Worm (Caenorhabditis elegans) whole organism, L4 larva: Measurements from ENCODE around the gene M02D8.3.

Source experiments
- R02D3.7 ChIP-seq: fragments of 150-350 bp; sonication (generic microtip); optimal IDR thresholded peaks from 3 replicates; lab custom pipeline; 2014; ENCODE audit warnings: missing biosample characterization, missing genetic modification characterization
- attf-4 ChIP-seq: sonication (generic microtip); optimal IDR thresholded peaks from 3 replicates; lab custom pipeline; 2017; ENCODE audit warnings: missing biosample characterization, missing genetic modification characterization
- fkh-10 ChIP-seq: fragments of 150-350 bp; optimal IDR thresholded peaks from 2 replicates; lab custom pipeline; 2014; ENCODE audit warnings: missing biosample characterization, missing genetic modification reagents, missing genetic modification characterization
- lin-15B ChIP-seq: fragments of 150-350 bp; sonication (generic microtip); optimal IDR thresholded peaks from 3 replicates; lab custom pipeline; 2014; ENCODE audit warnings: missing biosample characterization, missing genetic modification characterization
- mdl-1 ChIP-seq, 2 experiments: fragments of 150-350 bp in 1 of 2; sonication (generic microtip) in 1 of 2; optimal IDR thresholded peaks; 2 replicates each; lab custom pipeline; 2014 to 2017; ENCODE audit warnings: missing biosample characterization in 2 of 2, missing genetic modification characterization in 2 of 2
- nhr-28 ChIP-seq: fragments of 150-350 bp; optimal IDR thresholded peaks from 2 replicates; lab custom pipeline; 2014; ENCODE audit warnings: missing biosample characterization, missing genetic modification characterization
- pqm-1 ChIP-seq: sonication (generic microtip); optimal IDR thresholded peaks from 2 replicates; lab custom pipeline; 2017; ENCODE audit warnings: missing biosample characterization, missing genetic modification characterization
- snpc-4 ChIP-seq: fragments of 150-350 bp; optimal IDR thresholded peaks from 2 replicates; lab custom pipeline; 2014; ENCODE audit warnings: missing biosample characterization, missing genetic modification characterization

DNA sequence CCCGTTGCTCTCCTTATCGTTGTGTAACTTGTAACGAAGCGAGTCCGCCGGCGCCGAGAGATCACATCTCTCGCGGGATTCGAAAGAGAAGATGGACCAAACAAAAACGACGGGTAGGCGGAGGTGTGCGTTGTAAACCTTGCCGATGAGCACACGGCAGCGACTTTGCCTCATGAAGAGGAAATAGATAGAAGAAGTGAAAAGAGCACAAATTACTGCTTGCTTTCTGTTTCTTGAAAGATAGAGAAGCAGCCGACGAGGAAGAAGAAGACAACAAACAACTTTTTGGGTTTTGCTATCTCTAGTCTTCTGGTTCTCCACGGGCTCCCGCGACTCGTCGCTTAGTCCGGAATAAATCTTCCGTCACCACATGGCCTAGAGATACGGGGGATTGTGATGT, 13.0 kb downstream of the M02D8.3 start:
- TF ChIP-seq lin-15B (no peak), pqm-1 (tag; lab: Kevin White, UChicago) (no peak), R02D3.7 (tag; lab: Kevin White, UChicago) (no peak), fkh-10 (GFP tag; lab: Kevin White, UChicago) (no peak), mdl-1 (tag; optimal IDR thresholded peaks at IDR 0.05; lab: Kevin White, UChicago) (no peak), nhr-28 (tag; lab: Kevin White, UChicago) (no peak), attf-4 (no peak), snpc-4 (tag; lab: Kevin White, UChicago) (no peak)
